Worm (Caenorhabditis elegans): ENCODE measurements around the gene ran-3.

ran-3 gene

DNA sequence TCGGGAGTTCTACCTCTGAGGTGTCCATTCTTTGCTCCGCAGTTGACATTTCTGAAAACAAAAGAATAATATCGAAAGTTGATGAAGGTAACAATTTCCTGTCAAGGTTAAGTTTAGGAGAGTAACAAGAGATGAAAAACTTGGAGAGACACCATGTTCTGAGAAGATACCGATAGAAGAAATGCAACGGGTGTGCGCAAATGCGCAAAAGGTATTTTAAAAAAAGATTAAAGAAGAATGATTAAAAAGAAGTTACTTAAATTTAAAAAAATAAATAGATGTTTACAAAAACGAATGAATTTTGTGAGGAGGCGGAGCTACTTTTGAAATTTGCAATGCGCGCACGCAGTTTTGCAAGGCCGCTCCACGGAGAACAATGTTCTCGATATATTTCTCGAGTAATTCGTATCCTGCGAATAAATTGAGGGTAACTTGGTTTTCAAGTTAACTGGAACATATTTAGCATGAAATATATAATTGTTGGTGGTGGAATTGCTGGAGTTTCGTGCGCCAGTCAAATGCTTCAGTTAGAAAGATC, at the start of gene ran-3, which contains the start of gene C26D10.3 (continued):
- peak; percentile 49 to 64 (median 54) for TF ChIP-seq dpl-1 (GFP tag; optimal IDR thresholded peaks at IDR 0.05)
- no peak for TF ChIP-seq pag-3 (tag; optimal IDR thresholded peaks at IDR 0.05; ENCODE audit: borderline replicate concordance, insufficient read depth)
- TF ChIP-seq elt-3 (tag; optimal IDR thresholded peaks at IDR 0.05): peak in 1 of 6 experiments; percentile 54
- TF ChIP-seq zag-1 (tag; optimal IDR thresholded peaks at IDR 0.05): no peak
- no peak for TF ChIP-seq alr-1 (tag; optimal IDR thresholded peaks at IDR 0.05; ENCODE audit: borderline replicate concordance)
- TF ChIP-seq nhr-85 (tag): peak; percentile 45
- no peak for TF ChIP-seq tlp-1 (tag; optimal IDR thresholded peaks at IDR 0.05)
- TF ChIP-seq fkh-8 (tag; optimal IDR thresholded peaks at IDR 0.05): no peak
- TF ChIP-seq nhr-90 (tag; optimal IDR thresholded peaks at IDR 0.05; ENCODE audit: poor library complexity): peak; percentile 3
- no peak for TF ChIP-seq ceh-8 (GFP tag; optimal IDR thresholded peaks at IDR 0.05)
- TF ChIP-seq dsc-1 (tag; optimal IDR thresholded peaks at IDR 0.05): no peak
- peak; percentile 54 for TF ChIP-seq xbp-1 (tag; optimal IDR thresholded peaks at IDR 0.05)
- peak; percentile 67 for TF ChIP-seq nhr-71 (tag; optimal IDR thresholded peaks at IDR 0.05)
- no peak for TF ChIP-seq egl-27 (tag; optimal IDR thresholded peaks at IDR 0.05)
- TF ChIP-seq ztf-4 (tag; optimal IDR thresholded peaks at IDR 0.05): no peak
- TF ChIP-seq nhr-19 (GFP tag; conservative IDR thresholded peaks at IDR 0.05): peak; percentile 56
- no peak for TF ChIP-seq hlh-17 (GFP tag; optimal IDR thresholded peaks at IDR 0.05; ENCODE audit: borderline replicate concordance)
- TF ChIP-seq isw-1 (GFP tag; IDR thresholded peaks at IDR 0.05): no peak
- TF ChIP-seq hpl-2 (GFP tag; optimal IDR thresholded peaks at IDR 0.05): no peak
- no peak for TF ChIP-seq ets-5 (GFP tag; IDR thresholded peaks at IDR 0.05)
- no peak for TF ChIP-seq sox-4 (tag; optimal IDR thresholded peaks at IDR 0.05)
- TF ChIP-seq irx-1 (tag; optimal IDR thresholded peaks at IDR 0.05): no peak
- peak; percentile 52 for TF ChIP-seq blmp-1 (tag; optimal IDR thresholded peaks at IDR 0.05)
- no peak for TF ChIP-seq mef-2 (tag; optimal IDR thresholded peaks at IDR 0.05)
- TF ChIP-seq fos-1 (tag; optimal IDR thresholded peaks at IDR 0.05): no peak
- TF ChIP-seq skn-1 (tag; optimal IDR thresholded peaks at IDR 0.05): peak; percentile 48
- no peak for TF ChIP-seq fkh-4 (tag; optimal IDR thresholded peaks at IDR 0.05; ENCODE audit: borderline replicate concordance)
- TF ChIP-seq ama-1 (optimal IDR thresholded peaks at IDR 0.05): no peak
- TF ChIP-seq lir-3 (tag; optimal IDR thresholded peaks at IDR 0.05; ENCODE audit: poor library complexity): peak; percentile 18
- peak; percentile 59 to 61 for TF ChIP-seq lin-35 (GFP tag; optimal IDR thresholded peaks at IDR 0.05)
- TF ChIP-seq nhr-76 (tag; optimal IDR thresholded peaks at IDR 0.05): no peak

DNA sequence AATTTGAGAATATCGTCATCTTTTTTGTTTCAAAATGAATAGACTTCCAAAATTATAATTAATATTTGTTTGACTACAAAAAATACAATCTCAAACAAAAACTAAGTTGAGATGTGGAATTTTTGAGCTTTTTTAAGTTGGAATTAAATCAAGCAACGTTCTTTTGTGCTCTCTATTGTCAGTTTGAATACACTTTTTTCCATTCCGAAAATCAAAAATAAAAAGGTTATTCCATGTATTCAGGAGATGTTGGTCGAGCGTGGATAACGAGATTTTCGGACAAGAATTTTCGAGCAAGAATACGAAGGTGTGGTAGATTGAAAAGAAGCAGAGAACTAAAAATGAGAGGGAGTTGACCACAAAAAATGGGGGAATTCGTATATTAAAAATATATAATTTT, 45.3 kb upstream of the ran-3 start:
- TF ChIP-seq rnt-1 (tag; optimal IDR thresholded peaks at IDR 0.05) (no peak), nhr-28 (tag; optimal IDR thresholded peaks at IDR 0.05) (no peak), nhr-71 (tag; optimal IDR thresholded peaks at IDR 0.05) (no peak), jun-1 (tag; optimal IDR thresholded peaks at IDR 0.05) (no peak), zag-1 (tag; optimal IDR thresholded peaks at IDR 0.05) (no peak), nhr-85 (tag) (no peak), lin-14 (GFP tag; optimal IDR thresholded peaks at IDR 0.05) (no peak), tlp-1 (tag; optimal IDR thresholded peaks at IDR 0.05) (no peak), isw-1 (GFP tag; IDR thresholded peaks at IDR 0.05) (no peak), unc-30 (tag; optimal IDR thresholded peaks at IDR 0.05) (no peak), skn-1 (tag; optimal IDR thresholded peaks at IDR 0.05) (no peak)

DNA sequence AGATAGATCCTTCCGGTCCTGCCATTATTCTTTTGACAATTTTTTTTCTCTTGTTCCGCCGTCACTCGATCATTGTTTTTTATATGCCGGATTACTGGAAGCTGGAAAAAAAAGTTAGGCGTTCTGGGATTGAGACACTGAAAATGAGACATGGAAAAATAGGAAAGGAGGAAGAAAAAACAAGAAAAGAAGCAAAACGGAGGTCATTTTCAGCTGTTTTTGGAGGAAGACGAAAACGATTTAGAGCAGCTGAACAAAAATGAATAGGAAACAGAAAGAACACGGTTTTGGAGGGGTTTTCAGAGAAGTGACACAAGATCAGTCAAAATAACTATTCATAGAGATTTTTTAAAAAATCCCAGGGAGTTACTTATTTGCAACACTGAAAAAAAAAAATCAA, 44.2 kb upstream of the ran-3 start, which contains the start of gene amt-3:
Gene amt-3, minus strand, starts transcription at position 101 of the 400 bp plus-strand sequence.
- TF ChIP-seq ceh-88 (GFP tag; IDR thresholded peaks at IDR 0.05): no peak
- no peak for TF ChIP-seq hlh-4 (tag; optimal IDR thresholded peaks at IDR 0.05)
- no peak for TF ChIP-seq unc-86 (tag; optimal IDR thresholded peaks at IDR 0.05)
- TF ChIP-seq ztf-11 (tag; optimal IDR thresholded peaks at IDR 0.05): no peak
- no peak for TF ChIP-seq ztf-4 (tag; optimal IDR thresholded peaks at IDR 0.05)
- no peak for TF ChIP-seq isw-1 (GFP tag; IDR thresholded peaks at IDR 0.05)
- no peak for TF ChIP-seq aha-1 (tag; optimal IDR thresholded peaks at IDR 0.05)
- no peak for TF ChIP-seq mdl-1 (tag; optimal IDR thresholded peaks at IDR 0.05)
- TF ChIP-seq ceh-8 (GFP tag; optimal IDR thresholded peaks at IDR 0.05): no peak
- no peak for TF ChIP-seq irx-1 (tag; optimal IDR thresholded peaks at IDR 0.05)
- no peak for TF ChIP-seq nhr-76 (tag; optimal IDR thresholded peaks at IDR 0.05)
- no peak for TF ChIP-seq pag-3 (tag; optimal IDR thresholded peaks at IDR 0.05; ENCODE audit: borderline replicate concordance, insufficient read depth)
- TF ChIP-seq nhr-20 (tag; optimal IDR thresholded peaks at IDR 0.05): no peak
